Worm (Caenorhabditis elegans) whole organism, L4/young adult: Measurements from ENCODE around the gene C43F9.7.

Experiments used
- W03F9.2 ChIP-seq: fragments of 150-350 bp; optimal IDR thresholded peaks from 2 replicates; lab custom pipeline; 2014; ENCODE audit warnings: missing biosample characterization, missing genetic modification characterization
- dao-5 ChIP-seq: sonication (generic microtip); optimal IDR thresholded peaks from 2 replicates; lab custom pipeline; 2016; ENCODE audit warnings: missing genotype, missing genetic modification characterization, moderate library complexity, missing compliant biosample characterization
- him-1 ChIP-seq: sonication (generic microtip); optimal IDR thresholded peaks from 2 replicates; lab custom pipeline; 2016; ENCODE audit warnings: missing genotype, missing genetic modification reagents, missing genetic modification characterization, missing compliant biosample characterization

ce11 chrIV:10564613-10565012 is 28.9 kb downstream of the C43F9.7 start:
- TF ChIP-seq dao-5 (tag; lab: Kevin White, UChicago) (no peak), him-1 (tag; lab: Kevin White, UChicago) (no peak), W03F9.2 (no peak)
